Fruit fly (Drosophila melanogaster): Measurements from ENCODE around the gene CG33986.

Gene CG33986

dm6 chr3L:15523806-15524346, 1.2 kb downstream of the CG33986 start, which contains the start of gene CG7945:
TSS of gene CG7945 (minus strand) at chr3L:15524137.
- TF ChIP-seq Myc (optimal IDR thresholded peaks at IDR 0.05) = no peak
- TF ChIP-seq h (optimal IDR thresholded peaks at IDR 0.05) = no peak
- TF ChIP-seq psq (optimal IDR thresholded peaks at IDR 0.05) = no peak
- no peak for TF ChIP-seq ttk (optimal IDR thresholded peaks at IDR 0.05)
- TF ChIP-seq Sin3A (optimal IDR thresholded peaks at IDR 0.05) = no peak
- TF ChIP-seq insv (optimal IDR thresholded peaks at IDR 0.05) = no peak

- TF ChIP-seq insv (optimal IDR thresholded peaks at IDR 0.05) (no peak), Myc (optimal IDR thresholded peaks at IDR 0.05) (no peak), psq (optimal IDR thresholded peaks at IDR 0.05) (no peak), h (optimal IDR thresholded peaks at IDR 0.05) (no peak), ttk (optimal IDR thresholded peaks at IDR 0.05) (no peak), Sin3A (optimal IDR thresholded peaks at IDR 0.05) (no peak)
Observed at dm6 chr3L:15520320-15520719, 4.7 kb downstream of the CG33986 start, which contains the start of gene yellow-k. TSS of gene yellow-k (plus strand) at chr3L:15520620.

dm6 chr3L:15519920-15520319, 5.1 kb downstream of the CG33986 start:
- TF ChIP-seq ttk (optimal IDR thresholded peaks at IDR 0.05) = no peak
- TF ChIP-seq h (optimal IDR thresholded peaks at IDR 0.05) = no peak
- TF ChIP-seq Myc (optimal IDR thresholded peaks at IDR 0.05) = no peak
- TF ChIP-seq insv (optimal IDR thresholded peaks at IDR 0.05) = no peak
- no peak for TF ChIP-seq Sin3A (optimal IDR thresholded peaks at IDR 0.05)
- no peak for TF ChIP-seq psq (optimal IDR thresholded peaks at IDR 0.05)

- no peak for TF ChIP-seq Myc (optimal IDR thresholded peaks at IDR 0.05)
- TF ChIP-seq insv (optimal IDR thresholded peaks at IDR 0.05) = no peak
- no peak for TF ChIP-seq h (optimal IDR thresholded peaks at IDR 0.05)
- TF ChIP-seq Sin3A (optimal IDR thresholded peaks at IDR 0.05) = no peak
- TF ChIP-seq ttk (optimal IDR thresholded peaks at IDR 0.05) = no peak
- TF ChIP-seq psq (optimal IDR thresholded peaks at IDR 0.05) = no peak
Observed at dm6 chr3L:15519492-15519891, 5.6 kb downstream of the CG33986 start, which contains the start of gene mex1. TSS of gene mex1 (minus strand) at chr3L:15519592.

dm6 chr3L:15518344-15518743, 6.7 kb downstream of the CG33986 start:
- TF ChIP-seq h (optimal IDR thresholded peaks at IDR 0.05) = no peak
- TF ChIP-seq psq (optimal IDR thresholded peaks at IDR 0.05) = no peak
- TF ChIP-seq ttk (optimal IDR thresholded peaks at IDR 0.05) = no peak
- TF ChIP-seq insv (optimal IDR thresholded peaks at IDR 0.05) = no peak
- no peak for TF ChIP-seq Myc (optimal IDR thresholded peaks at IDR 0.05)
- TF ChIP-seq Sin3A (optimal IDR thresholded peaks at IDR 0.05) = no peak

dm6 chr3L:15517508-15517907, 7.5 kb downstream of the CG33986 start:
- TF ChIP-seq ttk (optimal IDR thresholded peaks at IDR 0.05) (no peak), psq (optimal IDR thresholded peaks at IDR 0.05) (no peak), insv (optimal IDR thresholded peaks at IDR 0.05) (no peak), Sin3A (optimal IDR thresholded peaks at IDR 0.05) (no peak), h (optimal IDR thresholded peaks at IDR 0.05) (no peak), Myc (optimal IDR thresholded peaks at IDR 0.05) (no peak)

- TF ChIP-seq Sin3A (optimal IDR thresholded peaks at IDR 0.05) = no peak
- no peak for TF ChIP-seq Myc (optimal IDR thresholded peaks at IDR 0.05)
- no peak for TF ChIP-seq psq (optimal IDR thresholded peaks at IDR 0.05)
- TF ChIP-seq h (optimal IDR thresholded peaks at IDR 0.05) = no peak
- TF ChIP-seq ttk (optimal IDR thresholded peaks at IDR 0.05) = no peak
- TF ChIP-seq insv (optimal IDR thresholded peaks at IDR 0.05) = no peak
Observed at dm6 chr3L:15516956-15517355, 8.1 kb downstream of the CG33986 start, which contains the start of gene CG13454. TSS of gene CG13454 (minus strand) at chr3L:15517056.

dm6 chr3L:15516440-15516839, 8.6 kb downstream of the CG33986 start:
- TF ChIP-seq psq (optimal IDR thresholded peaks at IDR 0.05) (no peak), Sin3A (optimal IDR thresholded peaks at IDR 0.05) (no peak), ttk (optimal IDR thresholded peaks at IDR 0.05) (no peak), Myc (optimal IDR thresholded peaks at IDR 0.05) (no peak), insv (optimal IDR thresholded peaks at IDR 0.05) (no peak), h (optimal IDR thresholded peaks at IDR 0.05) (no peak)

- no peak for TF ChIP-seq psq (optimal IDR thresholded peaks at IDR 0.05)
- no peak for TF ChIP-seq h (optimal IDR thresholded peaks at IDR 0.05)
- TF ChIP-seq insv (optimal IDR thresholded peaks at IDR 0.05) = no peak
- TF ChIP-seq Myc (optimal IDR thresholded peaks at IDR 0.05) = no peak
- no peak for TF ChIP-seq ttk (optimal IDR thresholded peaks at IDR 0.05)
- no peak for TF ChIP-seq Sin3A (optimal IDR thresholded peaks at IDR 0.05)
Observed at dm6 chr3L:15514814-15515495, 10.1 kb downstream of the CG33986 start.

dm6 chr3L:15514405-15514804, 10.6 kb downstream of the CG33986 start:
- no peak for TF ChIP-seq psq (optimal IDR thresholded peaks at IDR 0.05)
- no peak for TF ChIP-seq insv (optimal IDR thresholded peaks at IDR 0.05)
- no peak for TF ChIP-seq Myc (optimal IDR thresholded peaks at IDR 0.05)
- TF ChIP-seq h (optimal IDR thresholded peaks at IDR 0.05) = no peak
- no peak for TF ChIP-seq ttk (optimal IDR thresholded peaks at IDR 0.05)
- no peak for TF ChIP-seq Sin3A (optimal IDR thresholded peaks at IDR 0.05)

dm6 chr3L:15513726-15514125, 11.3 kb downstream of the CG33986 start:
- no peak for TF ChIP-seq Myc (optimal IDR thresholded peaks at IDR 0.05)
- TF ChIP-seq ttk (optimal IDR thresholded peaks at IDR 0.05) = no peak
- no peak for TF ChIP-seq Sin3A (optimal IDR thresholded peaks at IDR 0.05)
- no peak for TF ChIP-seq h (optimal IDR thresholded peaks at IDR 0.05)
- no peak for TF ChIP-seq insv (optimal IDR thresholded peaks at IDR 0.05)
- TF ChIP-seq psq (optimal IDR thresholded peaks at IDR 0.05) = no peak

dm6 chr3L:15513264-15513663, 11.8 kb downstream of the CG33986 start:
- TF ChIP-seq Sin3A (optimal IDR thresholded peaks at IDR 0.05) (no peak), Myc (optimal IDR thresholded peaks at IDR 0.05) (no peak), psq (optimal IDR thresholded peaks at IDR 0.05) (no peak), ttk (optimal IDR thresholded peaks at IDR 0.05) (no peak), h (optimal IDR thresholded peaks at IDR 0.05) (no peak), insv (optimal IDR thresholded peaks at IDR 0.05) (no peak)
